Worm (Caenorhabditis elegans) whole organism, early embryonic: ENCODE data around the gene crn-7.

Experiments used
- ama-1 ChIP-seq: fragments of 150-350 bp; optimal IDR thresholded peaks from 2 replicates; lab custom pipeline; 2014
- ets-7 ChIP-seq: sonication (generic microtip); optimal IDR thresholded peaks from 2 replicates; lab custom pipeline; 2016; ENCODE audit warnings: missing genotype, missing genetic modification characterization, missing compliant biosample characterization
- flt-1 ChIP-seq: fragments of 200-800 bp; sonication (Bioruptor generic); IDR thresholded peaks from 2 replicates; pipeline ENCODE4 v1.3.6; 2022; ENCODE audit warnings: missing genetic modification characterization, missing compliant biosample characterization
- tra-4 ChIP-seq: sonication (generic microtip); optimal IDR thresholded peaks from 2 replicates; lab custom pipeline; 2017; ENCODE audit warnings: missing genetic modification characterization, missing compliant biosample characterization

DNA sequence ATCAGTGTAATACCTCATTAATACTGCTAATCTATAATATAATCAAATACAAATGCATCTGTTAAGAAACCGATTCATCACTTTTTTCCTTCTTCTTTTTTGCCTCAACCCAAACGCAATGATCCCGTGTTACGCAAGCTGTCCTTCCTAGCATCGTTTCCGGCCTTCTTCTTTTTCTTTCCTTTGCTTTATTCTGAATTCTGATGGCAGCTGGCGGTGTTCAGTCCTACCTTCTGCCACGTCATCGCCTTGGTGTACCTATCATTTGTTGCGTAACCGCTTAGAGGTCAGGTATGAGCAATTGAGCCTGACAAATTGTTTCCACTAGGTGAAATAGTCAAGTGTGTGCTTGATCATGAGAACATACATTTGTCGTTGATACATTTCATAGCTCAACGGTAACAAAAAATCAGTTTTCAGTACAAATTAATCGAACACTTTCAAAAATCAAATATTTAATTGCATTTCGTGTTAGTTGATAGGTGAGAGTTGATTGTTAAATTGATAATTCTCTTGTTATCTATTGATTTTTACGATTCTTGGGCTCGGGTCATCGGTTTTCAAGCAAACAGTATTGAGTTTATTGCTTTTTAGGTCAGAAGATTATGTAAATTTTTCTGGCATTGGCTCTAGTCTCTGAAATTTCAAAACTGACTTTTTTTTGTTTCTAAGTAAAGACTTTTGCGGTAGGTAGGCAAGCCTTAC lies 30.0 kb downstream of the crn-7 start:
- TF ChIP-seq flt-1 (GFP tag; lab: Robert Waterston, UW) (no peak), tra-4 (tag; lab: Kevin White, UChicago) (no peak), ama-1 (lab: Kevin White, UChicago) (no peak), ets-7 (tag; lab: Kevin White, UChicago) (peak; percentile 95)
